Worm (Caenorhabditis elegans) whole organism, late embryonic: ENCODE results near the gene srbc-22.

Source experiments
- ceh-30 ChIP-seq: fragments of 150-350 bp; optimal IDR thresholded peaks from 2 replicates; lab custom pipeline; 2014; ENCODE audit warnings: missing biosample characterization, missing genetic modification characterization
- ceh-9 ChIP-seq: sonication (generic microtip); optimal IDR thresholded peaks from 2 replicates; lab custom pipeline; 2016; ENCODE audit warnings: mild to moderate bottlenecking, missing genetic modification characterization, inconsistent platforms, missing compliant biosample characterization
- elt-2 ChIP-seq: sonication (generic microtip); optimal IDR thresholded peaks from 2 replicates; lab custom pipeline; 2016; ENCODE audit warnings: missing genetic modification reagents, missing genetic modification characterization, missing compliant biosample characterization
- ets-4 ChIP-seq: sonication (generic microtip); optimal IDR thresholded peaks from 2 replicates; lab custom pipeline; 2016; ENCODE audit warnings: missing genetic modification characterization, missing compliant biosample characterization
- fax-1 ChIP-seq: sonication (generic microtip); optimal IDR thresholded peaks from 2 replicates; lab custom pipeline; 2016; ENCODE audit warnings: missing genotype, missing genetic modification characterization, missing compliant biosample characterization
- fkh-10 ChIP-seq: fragments of 150-350 bp; optimal IDR thresholded peaks from 2 replicates; lab custom pipeline; 2014; ENCODE audit warnings: missing biosample characterization, missing genetic modification reagents, missing genetic modification characterization
- lin-11 ChIP-seq: fragments of 200-800 bp; sonication (Bioruptor generic); optimal IDR thresholded peaks from 2 replicates; lab custom pipeline; 2018; ENCODE audit warnings: mild to moderate bottlenecking, missing genetic modification characterization, missing compliant biosample characterization
- nhr-11 ChIP-seq: fragments of 150-350 bp; optimal IDR thresholded peaks from 2 replicates; lab custom pipeline; 2014; ENCODE audit warnings: missing biosample characterization, missing genetic modification characterization
- pha-4 ChIP-seq: fragments of 150-350 bp; optimal IDR thresholded peaks from 2 replicates; lab custom pipeline; 2018; ENCODE audit warnings: missing biosample characterization, missing genetic modification reagents, missing genetic modification characterization
- sox-4 ChIP-seq: sonication (generic microtip); optimal IDR thresholded peaks from 2 replicates; lab custom pipeline; 2017; ENCODE audit warnings: mild to moderate bottlenecking, missing genetic modification characterization, inconsistent platforms, missing compliant biosample characterization
- tbx-2 ChIP-seq: sonication (generic microtip); optimal IDR thresholded peaks from 2 replicates; lab custom pipeline; 2016; ENCODE audit warnings: missing genetic modification characterization, missing compliant biosample characterization
- unc-55 ChIP-seq: sonication (generic microtip); optimal IDR thresholded peaks from 2 replicates; lab custom pipeline; 2017; ENCODE audit warnings: missing biosample characterization, missing genetic modification reagents, missing genetic modification characterization

DNA sequence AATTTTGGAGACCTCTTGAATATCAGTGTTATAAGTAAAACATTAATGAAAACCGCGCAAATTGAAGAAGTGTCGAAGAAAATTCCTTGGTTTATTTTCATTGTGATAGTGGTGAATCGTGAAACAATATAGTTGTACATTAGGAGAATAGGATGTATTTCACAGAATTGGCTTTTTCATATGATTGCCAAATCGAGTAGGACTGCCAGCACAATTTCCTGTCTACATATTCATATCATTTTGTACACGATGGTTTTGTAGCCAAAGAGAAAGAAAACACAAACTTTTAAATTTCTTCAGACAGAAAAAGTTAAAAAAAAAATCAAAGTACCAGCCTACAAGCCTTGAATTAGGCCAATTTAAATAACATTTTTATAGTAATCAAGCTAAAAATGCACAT, 6.8 kb downstream of the srbc-22 start, which contains the start of gene str-255:
- TF ChIP-seq ets-4 (tag; lab: Kevin White, UChicago) = no peak
- TF ChIP-seq unc-55 (GFP tag; lab: Kevin White, UChicago) = no peak
- TF ChIP-seq lin-11 = no peak
- TF ChIP-seq elt-2 (tag; lab: Kevin White, UChicago) = no peak
- TF ChIP-seq ceh-9 (tag; lab: Kevin White, UChicago) = no peak
- no peak for TF ChIP-seq sox-4 (tag; lab: Kevin White, UChicago)
- no peak for TF ChIP-seq nhr-11 (tag; lab: Kevin White, UChicago)
- TF ChIP-seq pha-4 (tag; lab: Kevin White, UChicago) = no peak
- TF ChIP-seq tbx-2 (tag; lab: Kevin White, UChicago) = no peak
- TF ChIP-seq ceh-30 (tag; lab: Kevin White, UChicago) = no peak
- TF ChIP-seq fkh-10 (GFP tag; lab: Kevin White, UChicago) = no peak
- no peak for TF ChIP-seq fax-1 (tag; lab: Kevin White, UChicago)
